Worm (Caenorhabditis elegans) whole organism, L2 larva: ENCODE data around the gene F52G3.1.

ENCODE experiments used
- C34F6.9 ChIP-seq: fragments of 150-350 bp; optimal IDR thresholded peaks from 2 replicates; lab custom pipeline; 2014; ENCODE audit warnings: missing biosample characterization, missing genetic modification characterization
- Y55F3AM.14 ChIP-seq: fragments of 200-800 bp; sonication (Bioruptor generic); optimal IDR thresholded peaks from 2 replicates; lab custom pipeline; 2018; ENCODE audit warnings: mild to moderate bottlenecking, missing genetic modification characterization, missing compliant biosample characterization
- ZK546.5 ChIP-seq: sonication (generic microtip); optimal IDR thresholded peaks from 2 replicates; lab custom pipeline; 2017; ENCODE audit warnings: missing biosample characterization, missing genetic modification characterization
- alr-1 ChIP-seq: fragments of 150-350 bp; optimal IDR thresholded peaks from 2 replicates; lab custom pipeline; 2014; ENCODE audit warnings: missing biosample characterization, missing genetic modification characterization
- aly-2 ChIP-seq: fragments of 150-350 bp; optimal IDR thresholded peaks from 2 replicates; lab custom pipeline; 2014; ENCODE audit warnings: missing biosample characterization, missing genetic modification characterization
- ama-1 ChIP-seq: fragments of 150-350 bp; optimal IDR thresholded peaks from 2 replicates; lab custom pipeline; 2018; ENCODE audit warnings: inconsistent platforms
- blmp-1 ChIP-seq: sonication (generic microtip); optimal IDR thresholded peaks from 2 replicates; lab custom pipeline; 2017; ENCODE audit warnings: missing genetic modification characterization, mild to moderate bottlenecking, missing compliant biosample characterization, antibody characterized with exemption, moderate library complexity; ENCODE audit not compliant: insufficient read depth
- ceh-16 ChIP-seq: fragments of 150-350 bp; optimal IDR thresholded peaks from 2 replicates; lab custom pipeline; 2014; ENCODE audit warnings: missing biosample characterization, missing genetic modification characterization
- ceh-82 ChIP-seq: fragments of 150-350 bp; optimal IDR thresholded peaks from 2 replicates; lab custom pipeline; 2014; ENCODE audit warnings: missing biosample characterization, missing genetic modification characterization
- crh-2 ChIP-seq: sonication (generic microtip); optimal IDR thresholded peaks from 2 replicates; lab custom pipeline; 2017; ENCODE audit warnings: missing biosample characterization, missing genetic modification characterization
- dmd-4 ChIP-seq: sonication (generic microtip); optimal IDR thresholded peaks from 2 replicates; lab custom pipeline; 2017; ENCODE audit warnings: missing biosample characterization, missing genetic modification characterization
- egl-27 ChIP-seq: sonication (generic microtip); optimal IDR thresholded peaks from 3 replicates; lab custom pipeline; 2017; ENCODE audit warnings: missing biosample characterization, missing genetic modification reagents, missing genetic modification characterization
- elt-1 ChIP-seq: fragments of 150-350 bp; optimal IDR thresholded peaks from 2 replicates; lab custom pipeline; 2014; ENCODE audit warnings: missing biosample characterization, missing genetic modification characterization
- elt-3 ChIP-seq: sonication (generic microtip); optimal IDR thresholded peaks from 2 replicates; lab custom pipeline; 2017; ENCODE audit warnings: missing biosample characterization, missing genetic modification characterization
- fos-1 ChIP-seq: fragments of 150-350 bp; optimal IDR thresholded peaks from 2 replicates; lab custom pipeline; 2014; ENCODE audit warnings: missing biosample characterization, missing genetic modification characterization
- gmeb-1 ChIP-seq: fragments of 150-350 bp; optimal IDR thresholded peaks from 2 replicates; lab custom pipeline; 2014; ENCODE audit warnings: missing biosample characterization, missing genetic modification characterization
- lin-11 ChIP-seq: fragments of 150-350 bp; sonication (generic microtip); optimal IDR thresholded peaks from 2 replicates; lab custom pipeline; 2014; ENCODE audit warnings: missing biosample characterization, missing genetic modification characterization, inconsistent platforms, mixed read lengths
- lin-13 ChIP-seq: fragments of 150-350 bp; optimal IDR thresholded peaks from 2 replicates; lab custom pipeline; 2014; ENCODE audit warnings: missing biosample characterization, missing genetic modification reagents, missing genetic modification characterization
- lin-39 ChIP-seq: fragments of 150-350 bp; optimal IDR thresholded peaks from 2 replicates; lab custom pipeline; 2014; ENCODE audit warnings: missing biosample characterization, missing genetic modification reagents, missing genetic modification characterization
- lsy-2 ChIP-seq, 2 experiments: fragments of 150-350 bp in 1 of 2; sonication (generic microtip) in 1 of 2; optimal IDR thresholded peaks; 2 replicates each; lab custom pipeline; 2014 to 2017; ENCODE audit warnings: missing biosample characterization in 2 of 2, missing genetic modification characterization in 2 of 2
- mab-5 ChIP-seq: fragments of 150-350 bp; optimal IDR thresholded peaks from 2 replicates; lab custom pipeline; 2014; ENCODE audit warnings: missing biosample characterization, missing genetic modification characterization
- mbf-1 ChIP-seq: sonication (generic microtip); optimal IDR thresholded peaks from 2 replicates; lab custom pipeline; 2017; ENCODE audit warnings: missing biosample characterization, missing genetic modification characterization
- mdl-1 ChIP-seq, 2 experiments: fragments of 150-350 bp in 1 of 2; sonication (generic microtip) in 1 of 2; optimal IDR thresholded peaks; 2 replicates each; lab custom pipeline; 2017; ENCODE audit warnings: missing biosample characterization in 2 of 2, missing genetic modification characterization in 2 of 2
- nhr-10 ChIP-seq: sonication (generic microtip); optimal IDR thresholded peaks from 2 replicates; lab custom pipeline; 2017; ENCODE audit warnings: missing biosample characterization, missing genetic modification characterization
- nhr-11 ChIP-seq: fragments of 150-350 bp; optimal IDR thresholded peaks from 2 replicates; lab custom pipeline; 2014; ENCODE audit warnings: missing biosample characterization, missing genetic modification characterization
- nhr-12 ChIP-seq: fragments of 150-350 bp; optimal IDR thresholded peaks from 2 replicates; lab custom pipeline; 2014; ENCODE audit warnings: missing biosample characterization, missing genetic modification characterization
- nhr-129 ChIP-seq: fragments of 150-350 bp; optimal IDR thresholded peaks from 2 replicates; lab custom pipeline; 2014; ENCODE audit warnings: missing biosample characterization, missing genetic modification characterization
- nhr-21 ChIP-seq: fragments of 150-350 bp; optimal IDR thresholded peaks from 2 replicates; lab custom pipeline; 2014; ENCODE audit warnings: missing biosample characterization, missing genetic modification characterization
- nhr-23 ChIP-seq: fragments of 150-350 bp; optimal IDR thresholded peaks from 2 replicates; lab custom pipeline; 2014; ENCODE audit warnings: missing biosample characterization, missing genetic modification reagents, missing genetic modification characterization
- nhr-237 ChIP-seq: fragments of 150-350 bp; optimal IDR thresholded peaks from 2 replicates; lab custom pipeline; 2014; ENCODE audit warnings: missing biosample characterization, missing genetic modification characterization
- nhr-25 ChIP-seq: fragments of 150-350 bp; sonication (generic microtip); optimal IDR thresholded peaks from 3 replicates; lab custom pipeline; 2014; ENCODE audit warnings: missing biosample characterization, missing genetic modification characterization
- nhr-6 ChIP-seq: fragments of 150-350 bp; optimal IDR thresholded peaks from 2 replicates; lab custom pipeline; 2014; ENCODE audit warnings: missing biosample characterization, missing genetic modification characterization
- nhr-77 ChIP-seq: fragments of 150-350 bp; optimal IDR thresholded peaks from 2 replicates; lab custom pipeline; 2014; ENCODE audit warnings: missing biosample characterization, missing genetic modification characterization
- peb-1 ChIP-seq: fragments of 150-350 bp; optimal IDR thresholded peaks from 2 replicates; lab custom pipeline; 2014; ENCODE audit warnings: missing biosample characterization, missing genetic modification characterization
- sem-4 ChIP-seq: fragments of 150-350 bp; optimal IDR thresholded peaks from 2 replicates; lab custom pipeline; 2014; ENCODE audit warnings: missing biosample characterization, missing genetic modification reagents, missing genetic modification characterization
- skn-1 ChIP-seq: sonication (generic microtip); optimal IDR thresholded peaks from 2 replicates; lab custom pipeline; 2017; ENCODE audit warnings: missing biosample characterization, missing genetic modification characterization
- sma-3 ChIP-seq: sonication (generic microtip); optimal IDR thresholded peaks from 2 replicates; lab custom pipeline; 2016; ENCODE audit warnings: missing genetic modification reagents, missing genetic modification characterization, missing compliant biosample characterization
- sma-9 ChIP-seq, 2 experiments: fragments of 150-350 bp in 1 of 2; sonication (generic microtip) in 1 of 2; optimal IDR thresholded peaks; 2 replicates each; lab custom pipeline; 2014 to 2016; ENCODE audit warnings: missing genetic modification characterization in 2 of 2, mild to moderate bottlenecking in 1 of 2, missing biosample characterization in 1 of 2, missing compliant biosample characterization in 1 of 2, missing genetic modification reagents in 1 of 2, moderate library complexity in 1 of 2
- snpc-4 ChIP-seq: fragments of 150-350 bp; optimal IDR thresholded peaks from 2 replicates; lab custom pipeline; 2014; ENCODE audit warnings: missing biosample characterization, missing genetic modification characterization
- unc-39 ChIP-seq: fragments of 150-350 bp; optimal IDR thresholded peaks from 2 replicates; lab custom pipeline; 2014; ENCODE audit warnings: missing biosample characterization, missing genetic modification characterization
- unc-55 ChIP-seq: fragments of 150-350 bp; sonication (generic microtip); optimal IDR thresholded peaks from 3 replicates; lab custom pipeline; 2014; ENCODE audit warnings: missing biosample characterization, missing genetic modification reagents, missing genetic modification characterization
- unc-62 ChIP-seq: fragments of 150-350 bp; optimal IDR thresholded peaks from 2 replicates; lab custom pipeline; 2014; ENCODE audit warnings: missing biosample characterization, missing genetic modification reagents, missing genetic modification characterization
- zag-1 ChIP-seq: fragments of 150-350 bp; optimal IDR thresholded peaks from 2 replicates; lab custom pipeline; 2014; ENCODE audit warnings: missing biosample characterization, missing genetic modification characterization
- ztf-1 ChIP-seq: fragments of 200-800 bp; sonication (Bioruptor generic); conservative IDR thresholded peaks from 2 replicates; pipeline ENCODE4 v1.3.6; 2022; ENCODE audit warnings: missing genetic modification characterization, missing compliant biosample characterization
- ztf-11 ChIP-seq: sonication (generic microtip); optimal IDR thresholded peaks from 2 replicates; lab custom pipeline; 2017; ENCODE audit warnings: missing biosample characterization, missing genetic modification characterization
- ztf-4 ChIP-seq: fragments of 150-350 bp; optimal IDR thresholded peaks from 2 replicates; lab custom pipeline; 2014; ENCODE audit warnings: missing biosample characterization, missing genetic modification characterization

Gene F52G3.1

ce11 chrX:16928087-16928486 is 35.6 kb upstream of the F52G3.1 start:
- TF ChIP-seq ZK546.5 (tag; lab: Kevin White, UChicago) (no peak), gmeb-1 (no peak), C34F6.9 (peak; percentile 30), lin-11 (tag; lab: Kevin White, UChicago) (peak; percentile 4), nhr-11 (no peak), sma-9 (GFP tag; optimal IDR thresholded peaks at IDR 0.05; lab: Kevin White, UChicago) (peak; percentile 25), sma-9 (tag; optimal IDR thresholded peaks at IDR 0.05; lab: Kevin White, UChicago) (no peak), nhr-77 (tag; lab: Kevin White, UChicago) (no peak), mbf-1 (no peak), unc-39 (tag; lab: Kevin White, UChicago) (no peak), aly-2 (tag; lab: Kevin White, UChicago) (no peak), nhr-12 (no peak), ztf-4 (tag; lab: Kevin White, UChicago) (no peak), sma-3 (GFP tag; lab: Kevin White, UChicago) (peak; percentile 50), nhr-129 (tag; lab: Kevin White, UChicago) (peak; percentile 66), mab-5 (tag; lab: Kevin White, UChicago) (no peak), nhr-10 (tag; lab: Kevin White, UChicago) (no peak), ceh-82 (tag; lab: Kevin White, UChicago) (no peak), nhr-237 (no peak), nhr-21 (tag; lab: Kevin White, UChicago) (peak; percentile 26), skn-1 (no peak), blmp-1 (tag; lab: Kevin White, UChicago) (no peak), lin-39 (tag; lab: Kevin White, UChicago) (no peak), peb-1 (tag; lab: Kevin White, UChicago) (no peak), crh-2 (tag; lab: Kevin White, UChicago) (peak; percentile 89), unc-62 (no peak), zag-1 (tag; lab: Kevin White, UChicago) (no peak), unc-55 (GFP tag; lab: Kevin White, UChicago) (peak; percentile 44), nhr-6 (tag; lab: Kevin White, UChicago) (no peak), Y55F3AM.14 (peak; percentile 2), ama-1 (lab: Kevin White, UChicago) (no peak), elt-3 (no peak), mdl-1 (tag; optimal IDR thresholded peaks at IDR 0.05; lab: Kevin White, UChicago) (no peak), ceh-16 (tag; lab: Kevin White, UChicago) (no peak), lin-13 (GFP tag; lab: Kevin White, UChicago) (peak; percentile 55)

- TF ChIP-seq sem-4 (tag; lab: Kevin White, UChicago) (peak; percentile 97), nhr-23 (tag; lab: Kevin White, UChicago) (no peak), nhr-129 (tag; lab: Kevin White, UChicago) (peak; percentile 99), nhr-11 (no peak), lsy-2 (tag; optimal IDR thresholded peaks at IDR 0.05; lab: Kevin White, UChicago) (peak; percentile 87 to 95), C34F6.9 (peak; percentile 100), egl-27 (peak; percentile 98), nhr-21 (tag; lab: Kevin White, UChicago) (peak; percentile 98), lin-11 (tag; lab: Kevin White, UChicago) (peak; percentile 96), ceh-16 (tag; lab: Kevin White, UChicago) (peak; percentile 90), crh-2 (tag; lab: Kevin White, UChicago) (peak; percentile 99), nhr-237 (peak; percentile 77), skn-1 (no peak), ztf-11 (tag; lab: Kevin White, UChicago) (no peak), lin-39 (tag; lab: Kevin White, UChicago) (peak; percentile 89), fos-1 (tag; lab: Kevin White, UChicago) (peak; percentile 96), peb-1 (tag; lab: Kevin White, UChicago) (peak; percentile 24), nhr-12 (peak; percentile 29), mdl-1 (tag; optimal IDR thresholded peaks at IDR 0.05; lab: Kevin White, UChicago) (peak; percentile 95 to 98), zag-1 (tag; lab: Kevin White, UChicago) (peak; percentile 89), ztf-1 (GFP tag; lab: Robert Waterston, UW) (0 out of 2 replicates have a peak, but pooled peaks have one; percentile 88), ZK546.5 (tag; lab: Kevin White, UChicago) (peak; percentile 59), nhr-6 (tag; lab: Kevin White, UChicago) (peak; percentile 95), lin-13 (GFP tag; lab: Kevin White, UChicago) (peak; percentile 96), ztf-4 (tag; lab: Kevin White, UChicago) (peak; percentile 97), mab-5 (tag; lab: Kevin White, UChicago) (peak; percentile 87), nhr-77 (tag; lab: Kevin White, UChicago) (no peak), unc-62 (peak; percentile 50), Y55F3AM.14 (peak; percentile 93), mbf-1 (no peak), elt-1 (no peak), unc-39 (tag; lab: Kevin White, UChicago) (peak; percentile 66), alr-1 (tag; lab: Kevin White, UChicago) (peak; percentile 75), dmd-4 (peak; percentile 24), nhr-10 (tag; lab: Kevin White, UChicago) (peak; percentile 84), snpc-4 (tag; lab: Kevin White, UChicago) (peak; percentile 76), sma-9 (GFP tag; optimal IDR thresholded peaks at IDR 0.05; lab: Kevin White, UChicago) (peak; percentile 97), sma-9 (tag; optimal IDR thresholded peaks at IDR 0.05; lab: Kevin White, UChicago) (peak; percentile 41), nhr-25 (tag; lab: Kevin White, UChicago) (peak; percentile 98), ceh-82 (tag; lab: Kevin White, UChicago) (peak; percentile 78)
Measured at ce11 chrX:16929560-16930332, 33.9 kb upstream of the F52G3.1 start.
